Worm (Caenorhabditis elegans): Measurements from ENCODE around the gene F39B3.3.

- TF ChIP-seq ceh-36 (tag; optimal IDR thresholded peaks at IDR 0.05) (no peak), hmbx-1 (tag; optimal IDR thresholded peaks at IDR 0.05) (no peak), tbx-11 (GFP tag; IDR thresholded peaks at IDR 0.05) (no peak), flt-1 (GFP tag; IDR thresholded peaks at IDR 0.05) (no peak), ceh-13 (GFP tag; optimal IDR thresholded peaks at IDR 0.05) (no peak), B0310.2 (tag; optimal IDR thresholded peaks at IDR 0.05) (no peak)
These were observed 16.7 kb downstream of the F39B3.3 start for ce11 chrX:17562195-17562594.

Data from whole organism, early embryonic.